Fruit fly (Drosophila melanogaster) whole organism, prepupa: Measurements from ENCODE around the gene CG10486.

Experiments used
- Blimp-1 ChIP-seq: fragments of 200-800 bp; sonication (Bioruptor generic); optimal IDR thresholded peaks from 3 replicates; lab custom pipeline; 2017; ENCODE audit warnings: missing biosample characterization, missing genetic modification characterization, mild to moderate bottlenecking, moderate library complexity, missing genetic modification reagents
- CG10669 ChIP-seq: fragments of 200-800 bp; sonication (Bioruptor generic); optimal IDR thresholded peaks from 3 replicates; lab custom pipeline; 2018; ENCODE audit warnings: missing biosample characterization, mild to moderate bottlenecking, missing genetic modification characterization, moderate library complexity
- CG11762 ChIP-seq: fragments of 200-800 bp; sonication (Bioruptor generic); optimal IDR thresholded peaks from 3 replicates; lab custom pipeline; 2016; ENCODE audit warnings: missing biosample characterization, missing genetic modification characterization; ENCODE audit not compliant: insufficient read depth
- CG11902 ChIP-seq: fragments of 200-800 bp; sonication (Bioruptor generic); optimal IDR thresholded peaks from 3 replicates; lab custom pipeline; 2016; ENCODE audit warnings: missing biosample characterization, missing genetic modification characterization
- CG16779 ChIP-seq: fragments of 200-800 bp; sonication (Bioruptor generic); optimal IDR thresholded peaks from 3 replicates; lab custom pipeline; 2017; ENCODE audit warnings: missing biosample characterization, mild to moderate bottlenecking, missing genetic modification characterization
- CG3032 ChIP-seq: fragments of 200-800 bp; optimal IDR thresholded peaks from 2 replicates; lab custom pipeline; 2019; ENCODE audit warnings: missing biosample characterization, mild to moderate bottlenecking, missing genetic modification characterization, moderate library complexity
- CG31627 ChIP-seq: fragments of 200-800 bp; sonication (Bioruptor generic); optimal IDR thresholded peaks from 3 replicates; lab custom pipeline; 2016; ENCODE audit warnings: missing biosample characterization, missing genetic modification characterization
- CG32006 ChIP-seq: fragments of 200-800 bp; sonication (Bioruptor generic); optimal IDR thresholded peaks from 3 replicates; lab custom pipeline; 2017; ENCODE audit warnings: missing biosample characterization, mild to moderate bottlenecking, missing genetic modification characterization
- CG3919 ChIP-seq: fragments of 200-800 bp; sonication (Bioruptor generic); optimal IDR thresholded peaks from 3 replicates; lab custom pipeline; 2016; ENCODE audit warnings: missing biosample characterization, missing genetic modification characterization
- CG6163 ChIP-seq: fragments of 200-800 bp; sonication (Bioruptor generic); IDR thresholded peaks from 3 replicates; pipeline ENCODE4 v1.3.6; 2022; ENCODE audit warnings: missing biosample characterization, missing genetic modification characterization
- CG6792 ChIP-seq: fragments of 200-800 bp; sonication (Bioruptor generic); optimal IDR thresholded peaks from 3 replicates; lab custom pipeline; 2016; ENCODE audit warnings: missing biosample characterization, missing genetic modification characterization
- CG6808 ChIP-seq: fragments of 200-800 bp; sonication (Bioruptor generic); optimal IDR thresholded peaks from 3 replicates; lab custom pipeline; 2017; ENCODE audit warnings: missing biosample characterization, missing genetic modification characterization, mild to moderate bottlenecking, moderate library complexity, missing genetic modification reagents
- CG6854 ChIP-seq: fragments of 200-800 bp; sonication (Bioruptor generic); optimal IDR thresholded peaks from 2 replicates; lab custom pipeline; 2017; ENCODE audit warnings: missing biosample characterization, mild to moderate bottlenecking, missing genetic modification characterization
- CG7368 ChIP-seq: fragments of 200-800 bp; sonication (Bioruptor generic); optimal IDR thresholded peaks from 3 replicates; lab custom pipeline; 2016; ENCODE audit warnings: missing biosample characterization, missing genetic modification characterization
- CG8119 ChIP-seq: fragments of 200-800 bp; sonication (Bioruptor generic); IDR thresholded peaks from 3 replicates; pipeline ENCODE4 v1.3.6; 2022; ENCODE audit warnings: missing biosample characterization, missing genetic modification characterization
- CG8319 ChIP-seq: fragments of 200-800 bp; sonication (Bioruptor generic); optimal IDR thresholded peaks from 3 replicates; lab custom pipeline; 2016; ENCODE audit warnings: missing biosample characterization, missing genetic modification characterization
- Eip75B ChIP-seq: fragments of 200-800 bp; sonication (Bioruptor generic); optimal IDR thresholded peaks from 3 replicates; lab custom pipeline; 2016; ENCODE audit warnings: missing biosample characterization, missing genetic modification characterization
- Eip78C ChIP-seq: fragments of 200-800 bp; sonication (Bioruptor generic); peaks from one replicate; lab custom pipeline; 2016; ENCODE audit warnings: missing biosample characterization, missing genetic modification characterization
- Eip93F ChIP-seq: fragments of 200-800 bp; sonication (Bioruptor generic); optimal IDR thresholded peaks from 2 replicates; lab custom pipeline; 2016; ENCODE audit warnings: missing biosample characterization, mild to moderate bottlenecking, missing genetic modification characterization
- Ets21C ChIP-seq: fragments of 200-800 bp; sonication (Bioruptor generic); optimal IDR thresholded peaks from 3 replicates; lab custom pipeline; 2016; ENCODE audit warnings: missing biosample characterization, missing genetic modification characterization
- Hr38 ChIP-seq: sonication (Bioruptor generic); optimal IDR thresholded peaks from 2 replicates; lab custom pipeline; 2016; ENCODE audit warnings: missing biosample characterization, missing genetic modification characterization
- Hr39 ChIP-seq: fragments of 200-800 bp; sonication (Bioruptor generic); optimal IDR thresholded peaks from 2 replicates; lab custom pipeline; 2016; ENCODE audit warnings: missing biosample characterization, missing genetic modification characterization
- Hr4 ChIP-seq: fragments of 200-800 bp; sonication (Bioruptor generic); optimal IDR thresholded peaks from 3 replicates; lab custom pipeline; 2016; ENCODE audit warnings: missing biosample characterization, missing genetic modification characterization
- Lpt ChIP-seq: fragments of 200-800 bp; sonication (Bioruptor generic); optimal IDR thresholded peaks from 3 replicates; lab custom pipeline; 2016; ENCODE audit warnings: missing biosample characterization, missing genetic modification characterization
- Met ChIP-seq: fragments of 200-800 bp; sonication (Bioruptor generic); optimal IDR thresholded peaks from 3 replicates; lab custom pipeline; 2016; ENCODE audit warnings: missing biosample characterization, missing genetic modification characterization
- OdsH ChIP-seq: fragments of 200-800 bp; sonication (Bioruptor generic); optimal IDR thresholded peaks from 3 replicates; lab custom pipeline; 2016; ENCODE audit warnings: missing biosample characterization, missing genetic modification characterization
- Smox ChIP-seq: fragments of 200-800 bp; sonication (Bioruptor generic); optimal IDR thresholded peaks from 3 replicates; lab custom pipeline; 2016; ENCODE audit warnings: missing biosample characterization, missing genetic modification characterization
- Sox14 ChIP-seq: fragments of 200-800 bp; sonication (Bioruptor generic); optimal IDR thresholded peaks from 3 replicates; lab custom pipeline; 2016; ENCODE audit warnings: missing biosample characterization, missing genetic modification characterization
- Sox15 ChIP-seq: fragments of 200-800 bp; sonication (Bioruptor generic); optimal IDR thresholded peaks from 3 replicates; lab custom pipeline; 2016; ENCODE audit warnings: missing biosample characterization, missing genetic modification characterization
- achi ChIP-seq: fragments of 200-800 bp; sonication (Bioruptor generic); optimal IDR thresholded peaks from 3 replicates; lab custom pipeline; 2016; ENCODE audit warnings: missing biosample characterization, missing genetic modification characterization
- acj6 ChIP-seq: fragments of 200-800 bp; sonication (Bioruptor generic); optimal IDR thresholded peaks from 3 replicates; lab custom pipeline; 2016; ENCODE audit warnings: missing biosample characterization, missing genetic modification characterization
- cyc ChIP-seq: fragments of 200-800 bp; sonication (Bioruptor generic); optimal IDR thresholded peaks from 3 replicates; lab custom pipeline; 2016; ENCODE audit warnings: missing biosample characterization, missing genetic modification characterization
- dac ChIP-seq: fragments of 200-800 bp; sonication (Bioruptor generic); optimal IDR thresholded peaks from 2 replicates; lab custom pipeline; 2017; ENCODE audit warnings: missing biosample characterization, mild to moderate bottlenecking, missing genetic modification characterization
- dsx ChIP-seq: fragments of 200-800 bp; optimal IDR thresholded peaks from 3 replicates; lab custom pipeline; 2019; ENCODE audit warnings: missing biosample characterization, mild to moderate bottlenecking, missing genetic modification characterization, moderate library complexity; ENCODE audit not compliant: poor library complexity, severe bottlenecking
- eg ChIP-seq: fragments of 200-800 bp; sonication (Bioruptor generic); IDR thresholded peaks from 3 replicates; pipeline ENCODE4 v1.3.6; 2022; ENCODE audit warnings: missing biosample characterization, missing genetic modification characterization
- fd59A ChIP-seq: fragments of 200-800 bp; sonication (Bioruptor generic); optimal IDR thresholded peaks from 2 replicates; lab custom pipeline; 2017; ENCODE audit warnings: missing biosample characterization, mild to moderate bottlenecking, missing genetic modification characterization, missing genetic modification reagents
- fkh ChIP-seq: fragments of 200-800 bp; sonication (Bioruptor generic); optimal IDR thresholded peaks from 3 replicates; lab custom pipeline; 2017; ENCODE audit warnings: missing biosample characterization, mild to moderate bottlenecking, missing genetic modification characterization, moderate library complexity
- lz ChIP-seq: fragments of 200-800 bp; sonication (Bioruptor generic); optimal IDR thresholded peaks from 3 replicates; lab custom pipeline; 2016; ENCODE audit warnings: missing biosample characterization, missing genetic modification characterization
- pdm3 ChIP-seq: fragments of 200-800 bp; sonication (Bioruptor generic); optimal IDR thresholded peaks from 3 replicates; lab custom pipeline; 2016; ENCODE audit warnings: missing biosample characterization, missing genetic modification characterization
- salr ChIP-seq, 2 experiments: fragments of 200-800 bp; sonication (Bioruptor generic); optimal IDR thresholded peaks; 3 replicates each; lab custom pipeline; 2016 to 2018; ENCODE audit warnings: missing biosample characterization in 2 of 2, missing genetic modification characterization in 2 of 2, mild to moderate bottlenecking in 1 of 2
- ss ChIP-seq, 2 experiments: fragments of 200-800 bp; sonication (Bioruptor generic); optimal IDR thresholded peaks; 2 replicates in 1 of 2; 3 replicates in 1 of 2; lab custom pipeline; 2017 to 2018; ENCODE audit warnings: mild to moderate bottlenecking in 2 of 2, missing biosample characterization in 2 of 2, missing genetic modification characterization in 2 of 2, moderate library complexity in 1 of 2
- svp ChIP-seq: fragments of 200-800 bp; sonication (Bioruptor generic); peaks from one replicate; lab custom pipeline; 2016; ENCODE audit warnings: missing biosample characterization, missing genetic modification characterization
- topi ChIP-seq: fragments of 200-800 bp; sonication (Bioruptor generic); optimal IDR thresholded peaks from 3 replicates; lab custom pipeline; 2016; ENCODE audit warnings: missing biosample characterization, missing genetic modification characterization
- vri ChIP-seq: fragments of 200-800 bp; sonication (Bioruptor generic); optimal IDR thresholded peaks from 3 replicates; lab custom pipeline; 2016; ENCODE audit warnings: missing biosample characterization, mild to moderate bottlenecking, missing genetic modification characterization

CG10486 gene

dm6 chr3L:5871201-5871600, 35.3 kb downstream of the CG10486 start, which contains the start of gene CG5568:
Gene CG5568, plus strand, starts transcription at chr3L:5871501.
- TF ChIP-seq salr (GFP tag; optimal IDR thresholded peaks at IDR 0.05; lab: Kevin White, UChicago) (no peak), CG11902 (GFP tag; lab: Kevin White, UChicago) (no peak), dsx (GFP tag; lab: Kevin White, UChicago) (no peak), CG32006 (GFP tag; lab: Kevin White, UChicago) (no peak), topi (GFP tag; lab: Kevin White, UChicago) (no peak), Hr4 (no peak), Eip78C (GFP tag; lab: Kevin White, UChicago) (no peak), CG6163 (GFP tag; lab: Robert Waterston, UW) (no peak), svp (GFP tag; lab: Kevin White, UChicago) (no peak), CG8119 (GFP tag; lab: Robert Waterston, UW) (no peak), CG6792 (GFP tag; lab: Kevin White, UChicago) (no peak), vri (GFP tag; lab: Kevin White, UChicago) (no peak), Eip75B (GFP tag; lab: Kevin White, UChicago) (no peak), Hr38 (GFP tag; lab: Kevin White, UChicago) (no peak), Smox (GFP tag; lab: Kevin White, UChicago) (no peak), CG6854 (GFP tag; lab: Kevin White, UChicago) (no peak), CG8319 (GFP tag; lab: Kevin White, UChicago) (no peak), Eip93F (no peak), Lpt (no peak), CG10669 (no peak)
- TF ChIP-seq, all 60 proteins: peak for 0

dm6 chr3L:5869614-5870204, 36.8 kb downstream of the CG10486 start:
- TF ChIP-seq acj6 (GFP tag; lab: Kevin White, UChicago), result peak; percentile 12
- TF ChIP-seq fkh (GFP tag; lab: Kevin White, UChicago), result no peak
- TF ChIP-seq eg (GFP tag; lab: Robert Waterston, UW), result peak; percentile 12; the same call in 1 of the 3 replicates
- TF ChIP-seq CG31627 (GFP tag; lab: Kevin White, UChicago), result peak; percentile 66
- peak; percentile 58 for TF ChIP-seq Met (GFP tag; lab: Kevin White, UChicago)
- peak; percentile 67 for TF ChIP-seq CG3919 (GFP tag; lab: Kevin White, UChicago)
- peak; percentile 34 for TF ChIP-seq OdsH (GFP tag; lab: Kevin White, UChicago)
- peak; percentile 63 for TF ChIP-seq Hr39 (GFP tag; lab: Kevin White, UChicago)
- peak; percentile 88 for TF ChIP-seq cyc (GFP tag; lab: Kevin White, UChicago)
- no peak for TF ChIP-seq Eip75B (GFP tag; lab: Kevin White, UChicago)
- peak; percentile 19 for TF ChIP-seq CG6808 (GFP tag; lab: Kevin White, UChicago)
- TF ChIP-seq CG7368 (GFP tag; lab: Kevin White, UChicago), result peak; percentile 27
- TF ChIP-seq Sox14, result peak; percentile 7
- TF ChIP-seq svp (GFP tag; lab: Kevin White, UChicago), result peak; percentile 57
- peak; percentile 15 for TF ChIP-seq Sox15 (GFP tag; lab: Kevin White, UChicago)
- no peak for TF ChIP-seq achi (GFP tag; lab: Kevin White, UChicago)
- TF ChIP-seq pdm3 (GFP tag; lab: Kevin White, UChicago), result peak; percentile 8
- TF ChIP-seq CG6163 (GFP tag; lab: Robert Waterston, UW), result no peak
- TF ChIP-seq CG11762 (GFP tag; lab: Kevin White, UChicago), result no peak
- TF ChIP-seq CG11902 (GFP tag; lab: Kevin White, UChicago), result peak; percentile 51
- peak; percentile 35 for TF ChIP-seq Smox (GFP tag; lab: Kevin White, UChicago)

DNA sequence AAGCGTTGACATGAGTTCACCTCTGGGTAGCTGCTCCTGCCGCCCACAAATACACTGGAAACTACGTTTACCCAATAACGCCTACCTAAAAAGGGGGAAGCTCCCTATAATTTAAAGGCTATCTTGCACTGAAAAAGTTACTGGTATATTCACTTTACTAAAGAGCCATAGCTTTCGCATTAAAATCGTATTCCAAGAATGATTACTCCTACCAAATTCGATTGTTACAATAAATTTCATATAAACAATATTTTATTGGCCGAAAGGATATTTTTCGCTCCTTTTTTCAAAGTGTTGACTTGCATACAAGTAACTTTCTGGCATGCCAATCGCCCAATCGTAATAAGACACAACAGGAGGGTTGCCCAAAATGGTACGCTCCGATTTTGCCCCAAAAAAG, 39.6 kb downstream of the CG10486 start:
- TF ChIP-seq CG31627 (GFP tag; lab: Kevin White, UChicago) (peak; percentile 56), Met (GFP tag; lab: Kevin White, UChicago) (peak; percentile 66), ss (GFP tag; optimal IDR thresholded peaks at IDR 0.05; lab: Kevin White, UChicago) (no peak), lz (peak; percentile 42), vri (GFP tag; lab: Kevin White, UChicago) (peak; percentile 26), Eip78C (GFP tag; lab: Kevin White, UChicago) (peak; percentile 86), fd59A (no peak), Hr39 (GFP tag; lab: Kevin White, UChicago) (peak; percentile 50), OdsH (GFP tag; lab: Kevin White, UChicago) (peak; percentile 40), svp (GFP tag; lab: Kevin White, UChicago) (peak; percentile 89), cyc (GFP tag; lab: Kevin White, UChicago) (peak; percentile 60), Blimp-1 (GFP tag; lab: Kevin White, UChicago) (no peak), CG6808 (GFP tag; lab: Kevin White, UChicago) (peak; percentile 11), CG16779 (tag; lab: Kevin White, UChicago) (no peak), CG3032 (no peak), CG11902 (GFP tag; lab: Kevin White, UChicago) (peak; percentile 2), dac (GFP tag; lab: Kevin White, UChicago) (no peak), pdm3 (GFP tag; lab: Kevin White, UChicago) (peak; percentile 49), CG10669 (no peak), Ets21C (peak; percentile 22), acj6 (GFP tag; lab: Kevin White, UChicago) (peak; percentile 32), CG3919 (GFP tag; lab: Kevin White, UChicago) (peak; percentile 31), Hr38 (GFP tag; lab: Kevin White, UChicago) (no peak)
